Fruit fly (Drosophila melanogaster): ENCODE data around the gene Atg8a.

DNA sequence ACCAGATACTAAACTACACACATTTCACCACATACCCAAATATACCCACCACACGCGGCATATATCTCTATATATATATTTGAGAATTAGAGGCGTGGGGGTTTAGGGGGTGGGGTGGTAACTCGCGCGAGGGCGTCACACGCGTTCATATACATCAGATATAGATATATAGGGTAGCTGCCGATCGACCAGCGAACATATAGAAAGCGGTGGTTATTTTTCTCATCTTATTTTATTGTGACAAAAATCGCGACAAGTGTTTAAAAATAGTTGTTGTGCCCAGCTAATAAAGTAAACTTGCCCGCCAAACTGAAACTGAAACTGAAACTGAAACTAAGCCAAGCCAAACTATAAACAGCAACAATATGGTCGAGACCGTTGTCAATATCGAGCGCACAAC is 4.5 kb upstream of the Atg8a start:
- TF ChIP-seq tj (GFP tag; optimal IDR thresholded peaks at IDR 0.05) (no peak), Mnt (GFP tag; optimal IDR thresholded peaks at IDR 0.05) (no peak), bab1 (GFP tag; optimal IDR thresholded peaks at IDR 0.05) (no peak), CG11617 (GFP tag; optimal IDR thresholded peaks at IDR 0.05) (no peak), kay (GFP tag; ENCODE audit: borderline replicate concordance) (no peak), cic (GFP tag; optimal IDR thresholded peaks at IDR 0.05) (no peak)
